Worm (Caenorhabditis elegans): Measurements from ENCODE around the gene Y94H6A.2.

- no peak for TF ChIP-seq unc-39 (tag; optimal IDR thresholded peaks at IDR 0.05)
- no peak for TF ChIP-seq unc-62 (GFP tag; optimal IDR thresholded peaks at IDR 0.05)
- TF ChIP-seq nhr-11 (tag; optimal IDR thresholded peaks at IDR 0.05), result no peak
- TF ChIP-seq mdl-1 (tag; optimal IDR thresholded peaks at IDR 0.05), result no peak
- no peak for TF ChIP-seq fos-1 (tag; optimal IDR thresholded peaks at IDR 0.05)
- TF ChIP-seq nhr-129 (tag; optimal IDR thresholded peaks at IDR 0.05), result no peak
- no peak for TF ChIP-seq lin-39 (tag; optimal IDR thresholded peaks at IDR 0.05)
- TF ChIP-seq gmeb-1 (tag; optimal IDR thresholded peaks at IDR 0.05), result no peak
- no peak for TF ChIP-seq nhr-25 (tag; optimal IDR thresholded peaks at IDR 0.05)
Measured at ce11 chrIV:2707012-2707411, 23.1 kb upstream of the Y94H6A.2 start, which contains the start of gene ubc-8.
